Fruit fly (Drosophila melanogaster) whole organism, embryonic: ENCODE measurements around the gene tral.

ENCODE experiments used
- Adf1 ChIP-seq: fragments of 200-800 bp; sonication (Bioruptor generic); IDR thresholded peaks from 2 replicates; pipeline ENCODE4 v1.3.6; 2022; ENCODE audit warnings: missing biosample characterization, missing genetic modification characterization
- CG12391 ChIP-seq: fragments of 200-800 bp; sonication (Bioruptor generic); optimal IDR thresholded peaks from 3 replicates; lab custom pipeline; 2018; ENCODE audit warnings: missing biosample characterization, mild to moderate bottlenecking, missing genetic modification characterization, moderate library complexity
- CG12659 ChIP-seq: fragments of 200-800 bp; sonication (Bioruptor generic); optimal IDR thresholded peaks from 3 replicates; lab custom pipeline; 2017; ENCODE audit warnings: mild to moderate bottlenecking, missing biosample characterization, missing genetic modification reagents, missing genetic modification characterization
- CG12769 ChIP-seq: fragments of 200-800 bp; sonication (Bioruptor generic); optimal IDR thresholded peaks from 2 replicates; lab custom pipeline; 2019; ENCODE audit warnings: missing biosample characterization, mild to moderate bottlenecking, missing genetic modification characterization, moderate library complexity
- CG14860 ChIP-seq: fragments of 200-800 bp; sonication (Bioruptor generic); IDR thresholded peaks from 3 replicates; pipeline ENCODE4 v1.3.6; 2022; ENCODE audit warnings: missing biosample characterization, missing genetic modification characterization; ENCODE audit not compliant: partially characterized antibody
- CG15073 ChIP-seq: fragments of 200-800 bp; sonication (Bioruptor generic); optimal IDR thresholded peaks from 2 replicates; lab custom pipeline; 2016; ENCODE audit warnings: missing biosample characterization, missing genetic modification characterization
- CG15479 ChIP-seq: fragments of 200-800 bp; sonication (Bioruptor generic); optimal IDR thresholded peaks from 3 replicates; lab custom pipeline; 2019; ENCODE audit warnings: missing biosample characterization, mild to moderate bottlenecking, missing genetic modification characterization, moderate library complexity
- CG17612 ChIP-seq: fragments of 200-800 bp; sonication (Bioruptor generic); IDR thresholded peaks from 2 replicates; pipeline ENCODE4 v1.3.6; 2022; ENCODE audit warnings: missing biosample characterization, missing genetic modification characterization
- CG18476 ChIP-seq: fragments of 200-800 bp; sonication (Bioruptor generic); optimal IDR thresholded peaks from 2 replicates; lab custom pipeline; 2016; ENCODE audit warnings: missing biosample characterization, mild to moderate bottlenecking, missing genetic modification characterization
- CG18619 ChIP-seq: fragments of 200-800 bp; sonication (Bioruptor generic); optimal IDR thresholded peaks from 3 replicates; lab custom pipeline; 2017; ENCODE audit warnings: missing biosample characterization, mild to moderate bottlenecking, missing genetic modification characterization
- CG34376 ChIP-seq: fragments of 200-800 bp; sonication (Bioruptor generic); optimal IDR thresholded peaks from 2 replicates; lab custom pipeline; 2018; ENCODE audit warnings: missing biosample characterization, mild to moderate bottlenecking, missing genetic modification characterization
- CG6854 ChIP-seq: fragments of 200-800 bp; sonication (Bioruptor generic); optimal IDR thresholded peaks from 3 replicates; lab custom pipeline; 2017; ENCODE audit warnings: missing biosample characterization, mild to moderate bottlenecking, missing genetic modification characterization
- CG7372 ChIP-seq: fragments of 200-800 bp; sonication (Bioruptor generic); IDR thresholded peaks from 2 replicates; pipeline ENCODE4 v1.3.6; 2022; ENCODE audit warnings: missing biosample characterization, missing genetic modification characterization
- CG8089 ChIP-seq: fragments of 200-800 bp; sonication (Bioruptor generic); optimal IDR thresholded peaks from 3 replicates; lab custom pipeline; 2016; ENCODE audit warnings: missing biosample characterization, missing genetic modification characterization
- CG9817 ChIP-seq: fragments of 200-800 bp; sonication (Bioruptor generic); optimal IDR thresholded peaks from 2 replicates; lab custom pipeline; 2018; ENCODE audit warnings: missing biosample characterization, mild to moderate bottlenecking, missing genetic modification characterization, moderate library complexity
- CkIIα-i1 ChIP-seq: fragments of 200-800 bp; sonication (Bioruptor generic); IDR thresholded peaks from 2 replicates; pipeline ENCODE4 v1.3.6; 2022; ENCODE audit warnings: missing biosample characterization, missing genetic modification characterization
- Eip74EF ChIP-seq, 2 experiments: fragments of 200-800 bp in 1 of 2; fragments of >200 bp in 1 of 2; sonication (Bioruptor generic) in 1 of 2; optimal IDR thresholded peaks; 2 replicates each; lab custom pipeline; 2017 to 2019; ENCODE audit warnings: missing biosample characterization in 2 of 2, missing genetic modification characterization in 2 of 2, mild to moderate bottlenecking in 1 of 2, moderate library complexity in 1 of 2
- Hsf ChIP-seq: fragments of 200-800 bp; sonication (Bioruptor generic); optimal IDR thresholded peaks from 3 replicates; lab custom pipeline; 2016; ENCODE audit warnings: missing biosample characterization, missing genetic modification characterization
- Jarid2 ChIP-seq: fragments of 200-800 bp; sonication (Bioruptor generic); optimal IDR thresholded peaks from 3 replicates; lab custom pipeline; 2017; ENCODE audit warnings: mild to moderate bottlenecking, missing biosample characterization, missing genetic modification reagents, missing genetic modification characterization
- Lpt ChIP-seq: fragments of >200 bp; optimal IDR thresholded peaks from 2 replicates; lab custom pipeline; 2018; ENCODE audit warnings: missing biosample characterization, missing genetic modification characterization
- NC2β ChIP-seq: fragments of 200-800 bp; sonication (Bioruptor generic); optimal IDR thresholded peaks from 2 replicates; lab custom pipeline; 2016; ENCODE audit warnings: missing biosample characterization, missing genetic modification characterization
- Nf-YC ChIP-seq: fragments of 200-800 bp; optimal IDR thresholded peaks from 3 replicates; lab custom pipeline; 2019; ENCODE audit warnings: missing biosample characterization, mild to moderate bottlenecking, missing genetic modification characterization, moderate library complexity
- Side ChIP-seq: fragments of 200-800 bp; sonication (Bioruptor generic); optimal IDR thresholded peaks from 2 replicates; lab custom pipeline; 2016; ENCODE audit warnings: missing biosample characterization, missing genetic modification characterization
- Sin3A ChIP-seq: fragments of >200 bp; optimal IDR thresholded peaks from 2 replicates; lab custom pipeline; 2018
- Usf ChIP-seq: fragments of 200-800 bp; sonication (Bioruptor generic); optimal IDR thresholded peaks from 2 replicates; lab custom pipeline; 2017; ENCODE audit warnings: missing genotype, missing biosample characterization, missing genetic modification characterization
- ac ChIP-seq: fragments of 200-800 bp; sonication (Bioruptor generic); optimal IDR thresholded peaks from 3 replicates; lab custom pipeline; 2017; ENCODE audit warnings: missing biosample characterization, mild to moderate bottlenecking, missing genetic modification characterization
- ap ChIP-seq: fragments of 200-800 bp; sonication (Bioruptor generic); IDR thresholded peaks from 2 replicates; pipeline ENCODE4 v1.3.6; 2022; ENCODE audit warnings: missing biosample characterization, missing genetic modification characterization
- bcd ChIP-seq: fragments of 200-800 bp; sonication (Bioruptor generic); optimal IDR thresholded peaks from 2 replicates; lab custom pipeline; 2017; ENCODE audit warnings: missing biosample characterization, mild to moderate bottlenecking, missing genetic modification characterization
- bigmax ChIP-seq: fragments of 200-800 bp; sonication (Bioruptor generic); optimal IDR thresholded peaks from 2 replicates; lab custom pipeline; 2018; ENCODE audit warnings: missing biosample characterization, mild to moderate bottlenecking, missing genetic modification characterization
- bowl ChIP-seq: fragments of 200-800 bp; sonication (Bioruptor generic); IDR thresholded peaks from 2 replicates; pipeline ENCODE4 v1.3.6; 2022; ENCODE audit warnings: missing biosample characterization, missing genetic modification characterization
- cad ChIP-seq: fragments of >200 bp; optimal IDR thresholded peaks from 2 replicates; lab custom pipeline; 2017; ENCODE audit warnings: missing biosample characterization, missing genetic modification characterization
- cato ChIP-seq: fragments of 200-800 bp; sonication (Bioruptor generic); optimal IDR thresholded peaks from 2 replicates; lab custom pipeline; 2016; ENCODE audit warnings: missing biosample characterization, missing genetic modification characterization, borderline replicate concordance
- croc ChIP-seq: fragments of 200-800 bp; sonication (Bioruptor generic); conservative IDR thresholded peaks from 3 replicates; pipeline ENCODE4 v1.3.6; 2022; ENCODE audit warnings: missing biosample characterization, missing genetic modification characterization
- dati ChIP-seq: fragments of 200-800 bp; sonication (Bioruptor generic); IDR thresholded peaks from 2 replicates; pipeline ENCODE4 v1.3.6; 2022; ENCODE audit warnings: missing biosample characterization, missing genetic modification characterization
- disco-r ChIP-seq: fragments of 200-800 bp; sonication (Bioruptor generic); optimal IDR thresholded peaks from 2 replicates; lab custom pipeline; 2016; ENCODE audit warnings: missing biosample characterization, missing genetic modification characterization
- dm ChIP-seq: fragments of 200-800 bp; sonication (Bioruptor generic); optimal IDR thresholded peaks from 3 replicates; lab custom pipeline; 2016; ENCODE audit warnings: missing biosample characterization, missing genetic modification characterization
- hbn ChIP-seq: fragments of 200-800 bp; sonication (Bioruptor generic); IDR thresholded peaks from 2 replicates; pipeline ENCODE4 v1.3.6; 2022; ENCODE audit warnings: missing biosample characterization, missing genetic modification characterization; ENCODE audit not compliant: partially characterized antibody
- ind ChIP-seq: fragments of 200-800 bp; sonication (Bioruptor generic); optimal IDR thresholded peaks from 3 replicates; lab custom pipeline; 2016; ENCODE audit warnings: missing biosample characterization, missing genetic modification characterization
- klu ChIP-seq: fragments of 200-800 bp; sonication (Bioruptor generic); IDR thresholded peaks from 2 replicates; pipeline ENCODE4 v1.3.6; 2022; ENCODE audit warnings: missing biosample characterization, missing genetic modification characterization
- lbe ChIP-seq: fragments of 200-800 bp; sonication (Bioruptor generic); optimal IDR thresholded peaks from 2 replicates; lab custom pipeline; 2016; ENCODE audit warnings: missing biosample characterization, mild to moderate bottlenecking, missing genetic modification characterization
- nom ChIP-seq: fragments of 200-800 bp; sonication (Bioruptor generic); optimal IDR thresholded peaks from 2 replicates; lab custom pipeline; 2017; ENCODE audit warnings: missing biosample characterization, missing genetic modification characterization, mild to moderate bottlenecking, moderate library complexity, missing genetic modification reagents
- pros ChIP-seq: fragments of 200-800 bp; sonication (Bioruptor generic); optimal IDR thresholded peaks from 3 replicates; lab custom pipeline; 2019; ENCODE audit warnings: missing biosample characterization, mild to moderate bottlenecking, missing genetic modification characterization, moderate library complexity
- repo ChIP-seq: fragments of 200-800 bp; sonication (Bioruptor generic); optimal IDR thresholded peaks from 2 replicates; lab custom pipeline; 2016; ENCODE audit warnings: missing biosample characterization, missing genetic modification characterization
- sob ChIP-seq: fragments of 200-800 bp; sonication (Bioruptor generic); IDR thresholded peaks from 2 replicates; pipeline ENCODE4 v1.3.6; 2022; ENCODE audit warnings: missing biosample characterization, missing genetic modification characterization
- ssp ChIP-seq: fragments of 200-800 bp; sonication (Bioruptor generic); IDR thresholded peaks from 2 replicates; pipeline ENCODE4 v1.3.6; 2022; ENCODE audit warnings: missing biosample characterization, missing genetic modification characterization
- sug ChIP-seq: fragments of 200-800 bp; optimal IDR thresholded peaks from 2 replicates; lab custom pipeline; 2019; ENCODE audit warnings: missing biosample characterization, mild to moderate bottlenecking, missing genetic modification characterization, moderate library complexity
- tap ChIP-seq: fragments of 200-800 bp; optimal IDR thresholded peaks from 3 replicates; lab custom pipeline; 2019; ENCODE audit warnings: missing biosample characterization, mild to moderate bottlenecking, missing genetic modification characterization, moderate library complexity
- tin ChIP-seq: fragments of 200-800 bp; sonication (Bioruptor generic); optimal IDR thresholded peaks from 3 replicates; lab custom pipeline; 2016; ENCODE audit warnings: missing biosample characterization, missing genetic modification characterization
- unc-4 ChIP-seq: fragments of 200-800 bp; sonication (Bioruptor generic); IDR thresholded peaks from 2 replicates; pipeline ENCODE4 v1.3.6; 2022; ENCODE audit warnings: missing biosample characterization, missing genetic modification characterization; ENCODE audit not compliant: partially characterized antibody
- wdn ChIP-seq: fragments of 200-800 bp; sonication (Bioruptor generic); IDR thresholded peaks from 2 replicates; pipeline ENCODE4 v1.3.6; 2022; ENCODE audit warnings: missing biosample characterization, missing genetic modification characterization
- wor ChIP-seq: fragments of 200-800 bp; sonication (Bioruptor generic); IDR thresholded peaks from 2 replicates; pipeline ENCODE4 v1.3.6; 2022; ENCODE audit warnings: missing biosample characterization, missing genetic modification characterization
- zen2 ChIP-seq: fragments of 200-800 bp; sonication (Bioruptor generic); IDR thresholded peaks from 3 replicates; pipeline ENCODE4 v1.3.6; 2022; ENCODE audit warnings: missing biosample characterization, missing genetic modification characterization; ENCODE audit not compliant: partially characterized antibody

Gene tral

DNA sequence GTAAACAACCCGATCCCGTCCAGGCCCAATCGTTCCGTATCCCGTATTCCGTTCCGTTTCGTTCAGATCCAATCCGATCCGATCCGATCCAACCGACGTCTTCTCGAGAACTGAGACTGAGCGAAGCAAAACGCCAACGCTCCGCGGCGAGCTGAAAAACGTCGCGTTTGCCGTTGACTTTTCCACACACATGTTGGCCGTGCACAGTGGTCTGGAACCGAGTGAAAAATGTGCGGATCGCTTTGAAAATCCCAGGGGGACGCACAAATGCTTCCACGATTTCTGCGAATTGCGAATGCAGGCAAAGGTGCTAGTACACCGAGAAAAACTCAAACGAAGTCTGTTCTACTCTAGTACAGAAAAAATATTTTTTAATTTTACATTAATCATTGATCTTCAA is 29.9 kb upstream of the tral start, which contains the start of gene CG10663 (continued):
- TF ChIP-seq bigmax (GFP tag; lab: Kevin White, UChicago), result no peak
- TF ChIP-seq NC2β (GFP tag; lab: Kevin White, UChicago), result no peak
- TF ChIP-seq CG17612 (GFP tag; lab: Robert Waterston, UW), result no peak
- no peak for TF ChIP-seq CG18619
- TF ChIP-seq Eip74EF (GFP tag; optimal IDR thresholded peaks at IDR 0.05; lab: Kevin White, UChicago), result no peak
- no peak for TF ChIP-seq klu (GFP tag; lab: Robert Waterston, UW)
- TF ChIP-seq Hsf, result no peak
- TF ChIP-seq cad (GFP tag; lab: Kevin White, UChicago), result no peak
- TF ChIP-seq CG15479 (GFP tag; lab: Kevin White, UChicago), result no peak
- no peak for TF ChIP-seq ap
- no peak for TF ChIP-seq CG8089 (GFP tag; lab: Kevin White, UChicago)
- TF ChIP-seq CG12769, result peak; percentile 88
- no peak for TF ChIP-seq CG12659 (GFP tag; lab: Kevin White, UChicago)
- TF ChIP-seq dati (GFP tag; lab: Robert Waterston, UW), result no peak
- TF ChIP-seq Usf (GFP tag; lab: Kevin White, UChicago), result no peak
- no peak for TF ChIP-seq CG7372 (GFP tag; lab: Robert Waterston, UW)
- peak; percentile 89 for TF ChIP-seq Jarid2
- TF ChIP-seq hbn, result no peak
- no peak for TF ChIP-seq Sin3A (lab: Kevin White, UChicago)
- no peak for TF ChIP-seq Nf-YC (tag; lab: Kevin White, UChicago)
- TF ChIP-seq CG6854 (GFP tag; lab: Kevin White, UChicago), result no peak
- TF ChIP-seq nom, result no peak
- no peak for TF ChIP-seq tin
- no peak for TF ChIP-seq disco-r
- TF ChIP-seq croc (GFP tag; lab: Robert Waterston, UW), result no peak
- no peak for TF ChIP-seq ind (GFP tag; lab: Kevin White, UChicago)
- TF ChIP-seq CkIIα-i1 (GFP tag; lab: Robert Waterston, UW), result no peak
- no peak for TF ChIP-seq bowl (GFP tag; lab: Robert Waterston, UW)
- TF ChIP-seq pros, result no peak
- no peak for TF ChIP-seq unc-4 (GFP tag; lab: Robert Waterston, UW)
- peak; percentile 45 for TF ChIP-seq dm (GFP tag; lab: Kevin White, UChicago)
- TF ChIP-seq wor, result no peak
- no peak for TF ChIP-seq CG9817
- TF ChIP-seq sob (GFP tag; lab: Robert Waterston, UW), result 0 out of 2 replicates have a peak, but pooled peaks have one; percentile 18
- no peak for TF ChIP-seq CG15073 (GFP tag; lab: Kevin White, UChicago)
- TF ChIP-seq wdn, result no peak
- TF ChIP-seq CG34376 (GFP tag; lab: Kevin White, UChicago), result no peak
- TF ChIP-seq CG12391 (tag; lab: Kevin White, UChicago), result peak; percentile 11
- no peak for TF ChIP-seq cato (GFP tag; lab: Kevin White, UChicago)
- peak; percentile 45; the same call in 2 of the 3 replicates for TF ChIP-seq CG14860
- peak; percentile 52; the same call in 1 of the 2 replicates for TF ChIP-seq Adf1 (GFP tag; lab: Robert Waterston, UW)
- TF ChIP-seq Lpt, result no peak
- 0 out of 3 replicates have a peak, but pooled peaks have one; percentile 23 for TF ChIP-seq zen2
- TF ChIP-seq ssp (GFP tag; lab: Robert Waterston, UW), result no peak
- TF ChIP-seq repo (GFP tag; lab: Kevin White, UChicago), result no peak
- no peak for TF ChIP-seq ac (GFP tag; lab: Kevin White, UChicago)
- no peak for TF ChIP-seq bcd (GFP tag; lab: Kevin White, UChicago)
- no peak for TF ChIP-seq Side
- TF ChIP-seq sug (tag; lab: Kevin White, UChicago), result no peak
- TF ChIP-seq CG18476 (GFP tag; lab: Kevin White, UChicago), result no peak
- TF ChIP-seq tap (tag; lab: Kevin White, UChicago), result no peak
- no peak for TF ChIP-seq lbe (GFP tag; lab: Kevin White, UChicago)
